Worm (Caenorhabditis elegans): ENCODE data around the gene srw-6.

- TF ChIP-seq klf-2 (GFP tag; conservative IDR thresholded peaks at IDR 0.05): no peak
- no peak for TF ChIP-seq ztf-29 (GFP tag; IDR thresholded peaks at IDR 0.05)
- TF ChIP-seq cog-1 (tag; optimal IDR thresholded peaks at IDR 0.05): no peak
- no peak for TF ChIP-seq ztf-23 (GFP tag; IDR thresholded peaks at IDR 0.05)
Measured at ce11 chrV:3832103-3832502, 23.7 kb downstream of the srw-6 start.
